Worm (Caenorhabditis elegans): ENCODE measurements around the gene par-5.

The par-5 gene

DNA sequence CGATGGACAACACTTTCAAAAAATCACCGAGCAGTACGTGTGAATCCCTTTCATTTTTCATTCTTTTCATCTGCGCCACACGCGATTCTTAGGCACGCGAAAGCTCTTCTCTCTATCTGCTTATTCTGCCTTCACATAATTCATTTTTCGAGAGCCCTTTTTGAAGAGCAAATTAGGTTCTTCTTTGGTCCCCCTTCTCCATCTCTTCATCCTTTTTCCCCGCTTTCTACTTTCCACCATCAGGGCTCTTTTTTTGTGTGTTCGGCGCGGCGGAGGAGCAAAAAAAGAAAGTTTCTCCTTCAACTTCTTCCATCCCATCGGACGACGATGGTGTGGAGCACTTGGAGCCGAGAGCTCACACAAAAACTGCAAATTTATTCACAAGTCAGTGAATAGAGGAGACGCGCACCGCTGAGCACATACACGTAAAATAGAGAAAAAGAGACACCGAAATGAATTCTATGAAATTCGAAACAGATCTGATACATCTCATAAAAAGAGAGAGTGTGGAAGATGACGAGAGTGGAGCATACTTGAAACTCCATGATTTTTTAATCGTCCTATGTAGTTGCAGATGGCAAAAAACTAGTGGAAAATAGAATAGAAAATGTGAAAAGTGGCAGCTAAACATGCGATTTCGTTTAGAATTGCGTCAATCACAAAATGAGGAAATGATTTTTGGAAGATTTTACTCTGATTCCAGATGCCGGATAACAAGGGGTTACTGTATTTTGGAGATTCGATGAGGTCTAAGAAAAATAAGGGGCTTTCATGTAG is 36.5 kb downstream of the par-5 start (continued):
- TF ChIP-seq nhr-25 (tag; optimal IDR thresholded peaks at IDR 0.05; ENCODE audit: borderline replicate concordance, insufficient read depth) (no peak), unc-62 (GFP tag; optimal IDR thresholded peaks at IDR 0.05 in 1 of 2) (peak in 1 of 2 experiments; percentile 74), unc-62 (tag; optimal IDR thresholded peaks at IDR 0.05) (no peak), Y105C5A.15 (GFP tag; IDR thresholded peaks at IDR 0.05) (no peak), mdl-1 (tag; optimal IDR thresholded peaks at IDR 0.05) (no peak), hmg-1.1 (GFP tag; IDR thresholded peaks at IDR 0.05) (no peak), madf-5 (GFP tag; IDR thresholded peaks at IDR 0.05) (no peak), madf-9 (GFP tag; conservative IDR thresholded peaks at IDR 0.05) (no peak), ZK337.2 (GFP tag; IDR thresholded peaks at IDR 0.05) (no peak), Y5F2A.4 (GFP tag; optimal IDR thresholded peaks at IDR 0.05) (no peak), zfp-2 (tag; optimal IDR thresholded peaks at IDR 0.05) (no peak), sdz-12 (GFP tag; optimal IDR thresholded peaks at IDR 0.05) (no peak), jun-1 (tag; optimal IDR thresholded peaks at IDR 0.05) (no peak), zfp-3 (GFP tag; conservative IDR thresholded peaks at IDR 0.05) (no peak), spr-3 (GFP tag; optimal IDR thresholded peaks at IDR 0.05) (no peak)

DNA sequence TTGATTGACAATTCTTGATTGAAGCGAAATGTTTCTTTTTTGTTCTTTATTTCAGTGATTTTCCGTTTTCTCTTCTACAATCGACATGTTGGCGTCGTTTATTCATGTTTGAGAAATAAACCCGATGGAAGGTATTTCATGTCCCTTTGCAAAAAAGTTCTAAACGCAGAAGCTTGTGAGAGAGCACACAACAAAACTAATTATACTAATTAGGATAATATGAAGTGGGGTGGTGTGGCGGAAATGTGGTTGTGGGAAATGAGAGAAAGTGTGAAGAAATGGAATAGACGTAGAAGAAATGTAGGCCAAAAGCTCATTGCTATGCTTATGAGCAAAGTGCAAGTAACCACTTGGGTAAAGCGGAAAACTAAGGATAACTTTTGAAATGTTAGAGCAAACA is 38.9 kb downstream of the par-5 start:
- TF ChIP-seq ZK546.5 (tag; optimal IDR thresholded peaks at IDR 0.05) (no peak), egl-43 (GFP tag; IDR thresholded peaks at IDR 0.05) (no peak), mxl-2 (GFP tag; conservative IDR thresholded peaks at IDR 0.05) (no peak), lin-38 (GFP tag; IDR thresholded peaks at IDR 0.05) (no peak), aly-2 (tag; optimal IDR thresholded peaks at IDR 0.05) (no peak), spr-3 (GFP tag; optimal IDR thresholded peaks at IDR 0.05) (no peak), hlh-11 (tag; optimal IDR thresholded peaks at IDR 0.05) (no peak), daf-8 (GFP tag; IDR thresholded peaks at IDR 0.05) (no peak), lin-1 (GFP tag; IDR thresholded peaks at IDR 0.05) (no peak), attf-4 (tag; optimal IDR thresholded peaks at IDR 0.05) (no peak), lin-39 (tag; optimal IDR thresholded peaks at IDR 0.05) (no peak)

DNA sequence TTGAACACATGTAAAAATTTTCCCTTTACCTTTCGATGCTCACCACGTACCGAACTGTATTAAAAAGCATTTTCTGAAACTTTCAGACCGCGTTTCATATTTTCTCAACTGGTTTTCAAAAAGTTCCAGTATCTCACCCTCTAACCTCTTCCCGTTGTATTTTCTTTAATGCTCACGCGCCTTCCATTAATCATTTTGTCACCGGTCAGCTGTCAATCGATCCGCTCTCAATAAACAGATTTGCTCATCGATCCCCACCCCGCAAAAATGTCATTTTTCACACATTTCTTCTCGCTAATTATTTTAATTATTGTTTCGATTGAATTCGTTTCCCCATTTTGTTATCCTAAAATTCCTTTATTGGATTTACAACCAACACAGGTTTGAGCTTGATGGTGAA is 42.7 kb downstream of the par-5 start, which contains the start of gene lpr-2:
Gene lpr-2 (plus strand): TSS at position 189 of the 400 bp plus-strand sequence.
- TF ChIP-seq vab-7 (GFP tag; IDR thresholded peaks at IDR 0.05), result no peak
- TF ChIP-seq ceh-20 (GFP tag; IDR thresholded peaks at IDR 0.05), result no peak
- no peak for TF ChIP-seq R02D3.7 (tag; optimal IDR thresholded peaks at IDR 0.05)
- TF ChIP-seq zfp-3 (GFP tag; conservative IDR thresholded peaks at IDR 0.05), result no peak
- TF ChIP-seq dmd-6 (GFP tag; IDR thresholded peaks at IDR 0.05), result no peak
- no peak for TF ChIP-seq ztf-11 (tag; optimal IDR thresholded peaks at IDR 0.05)
- no peak for TF ChIP-seq madf-9 (GFP tag; conservative IDR thresholded peaks at IDR 0.05)
- TF ChIP-seq ceh-82 (tag; optimal IDR thresholded peaks at IDR 0.05), result no peak
- no peak for TF ChIP-seq nhr-28 (tag; optimal IDR thresholded peaks at IDR 0.05)

DNA sequence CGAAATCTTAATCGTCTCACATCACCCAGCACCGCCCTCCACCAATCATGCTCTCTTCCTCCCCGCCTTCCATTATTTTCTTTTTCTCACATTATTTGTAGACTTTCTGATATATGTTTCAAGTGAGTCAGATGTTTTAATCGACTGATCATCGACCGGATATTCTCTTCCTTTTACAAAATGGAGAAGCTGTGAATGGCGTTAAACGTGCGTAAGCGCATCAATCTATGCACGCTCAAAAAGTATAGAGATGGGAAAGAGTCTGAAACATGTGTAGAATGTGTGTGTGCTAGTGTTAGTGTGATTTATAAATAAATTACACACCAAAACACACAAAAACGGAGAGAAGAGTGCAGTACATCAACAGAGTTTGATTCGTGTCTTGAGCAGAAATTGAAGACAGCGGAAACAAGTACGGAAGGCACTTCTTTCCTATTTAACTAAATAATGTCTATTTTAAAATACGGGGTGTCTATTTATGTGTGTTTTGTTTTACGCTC is 44.7 kb downstream of the par-5 start:
- TF ChIP-seq aha-1 (tag), result peak; percentile 98
- no peak for TF ChIP-seq nhr-11 (tag; optimal IDR thresholded peaks at IDR 0.05)
- TF ChIP-seq D1046.2 (GFP tag; IDR thresholded peaks at IDR 0.05), result no peak
